Fruit fly (Drosophila melanogaster): ENCODE data around the gene fz2.

The fz2 gene

dm6 chr3L:19181040-19181439, 54.1 kb downstream of the fz2 start:
- TF ChIP-seq usp (GFP tag; optimal IDR thresholded peaks at IDR 0.05) (no peak), CG8478 (optimal IDR thresholded peaks at IDR 0.05) (no peak), pan (optimal IDR thresholded peaks at IDR 0.05) (no peak), psq (optimal IDR thresholded peaks at IDR 0.05) (no peak), EcR (GFP tag; optimal IDR thresholded peaks at IDR 0.05) (no peak), Dll (optimal IDR thresholded peaks at IDR 0.05) (no peak)

DNA sequence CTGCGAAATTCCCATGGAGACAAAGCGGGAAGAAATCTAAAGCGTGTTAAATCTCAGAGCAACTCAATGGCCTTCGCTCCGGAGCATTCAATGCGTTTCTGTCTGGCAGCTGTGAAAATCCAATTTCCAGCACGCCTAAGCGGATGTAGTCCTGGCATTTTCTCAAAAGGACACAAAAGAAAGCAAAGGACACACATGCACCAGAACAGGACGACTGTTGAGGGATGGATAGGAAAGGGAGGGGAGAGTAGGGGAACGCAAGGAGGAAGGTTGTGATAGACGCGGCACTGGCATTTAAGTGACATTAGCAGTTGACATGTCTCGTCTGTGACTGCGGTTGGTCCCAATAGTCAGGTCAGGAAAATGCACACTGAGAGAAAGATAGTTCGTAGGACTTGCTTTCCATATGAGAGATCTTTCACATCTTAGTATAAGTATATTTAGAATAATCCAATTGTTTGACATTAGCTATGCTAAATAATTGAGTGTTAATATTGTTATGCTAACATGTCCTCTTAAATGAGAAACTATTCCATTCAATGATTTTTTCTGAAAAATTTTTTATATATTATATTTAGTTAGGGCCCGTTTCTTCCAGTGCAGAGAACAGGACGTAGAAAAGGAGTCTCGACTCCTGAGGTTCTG, 55.9 kb downstream of the fz2 start:
- TF ChIP-seq Dll (optimal IDR thresholded peaks at IDR 0.05) = no peak
- TF ChIP-seq CG8478 (optimal IDR thresholded peaks at IDR 0.05) = no peak
- TF ChIP-seq pan (optimal IDR thresholded peaks at IDR 0.05) = no peak

dm6 chr3L:19177929-19178328, 57.2 kb downstream of the fz2 start:
- TF ChIP-seq usp (GFP tag; optimal IDR thresholded peaks at IDR 0.05) (no peak), pan (optimal IDR thresholded peaks at IDR 0.05) (no peak), EcR (GFP tag; optimal IDR thresholded peaks at IDR 0.05) (no peak), Dll (optimal IDR thresholded peaks at IDR 0.05) (no peak), psq (optimal IDR thresholded peaks at IDR 0.05) (no peak), CG8478 (optimal IDR thresholded peaks at IDR 0.05) (no peak)

DNA sequence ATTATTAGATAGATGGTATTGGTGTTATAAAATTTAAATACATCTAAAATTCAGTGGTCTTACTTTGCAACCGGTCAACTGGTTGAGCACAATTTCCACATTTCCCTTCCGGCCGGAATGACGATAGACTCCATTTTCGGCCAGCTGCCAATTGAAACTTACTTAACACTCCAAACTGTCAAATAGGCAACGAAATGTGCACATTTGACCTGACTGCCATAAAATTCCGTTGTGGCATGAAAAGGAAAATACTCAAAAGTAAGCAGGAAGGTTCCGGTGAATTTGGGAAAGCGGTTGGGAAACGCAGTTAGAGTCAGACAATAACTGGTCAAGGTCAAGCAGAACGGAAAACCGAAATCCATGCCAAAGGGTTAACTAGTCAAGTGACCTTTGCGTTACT, 58.5 kb downstream of the fz2 start:
- TF ChIP-seq psq (optimal IDR thresholded peaks at IDR 0.05) (no peak), EcR (GFP tag; optimal IDR thresholded peaks at IDR 0.05) (no peak), usp (GFP tag; optimal IDR thresholded peaks at IDR 0.05) (no peak), pan (optimal IDR thresholded peaks at IDR 0.05) (no peak), Dll (optimal IDR thresholded peaks at IDR 0.05) (no peak), CG8478 (optimal IDR thresholded peaks at IDR 0.05) (no peak)

DNA sequence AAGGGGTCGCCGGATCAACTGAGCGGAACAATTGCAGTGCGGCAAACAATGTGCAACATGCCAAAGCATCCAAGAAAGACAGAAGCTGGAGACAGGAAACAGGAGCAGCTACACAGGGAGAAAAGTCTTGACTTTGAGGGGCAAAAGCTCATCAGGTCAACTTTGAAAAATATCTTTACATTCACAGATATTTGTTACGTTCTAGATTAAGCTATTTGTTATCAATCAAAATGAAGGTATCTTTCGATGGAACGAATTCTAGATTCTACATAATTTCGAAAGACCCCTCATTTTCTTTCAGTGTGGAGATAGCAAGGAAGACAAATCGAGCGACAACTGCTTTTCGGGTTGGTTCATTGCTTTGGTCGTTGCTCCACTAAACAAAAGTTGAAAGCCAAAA, 59.8 kb downstream of the fz2 start:
- TF ChIP-seq CG8478 (optimal IDR thresholded peaks at IDR 0.05) = no peak
- no peak for TF ChIP-seq usp (GFP tag; optimal IDR thresholded peaks at IDR 0.05)
- no peak for TF ChIP-seq psq (optimal IDR thresholded peaks at IDR 0.05)
- no peak for TF ChIP-seq pan (optimal IDR thresholded peaks at IDR 0.05)
- no peak for TF ChIP-seq Dll (optimal IDR thresholded peaks at IDR 0.05)
- no peak for TF ChIP-seq EcR (GFP tag; optimal IDR thresholded peaks at IDR 0.05)

dm6 chr3L:19174722-19175121, 60.5 kb downstream of the fz2 start:
- TF ChIP-seq usp (GFP tag; optimal IDR thresholded peaks at IDR 0.05) = no peak
- no peak for TF ChIP-seq Dll (optimal IDR thresholded peaks at IDR 0.05)
- TF ChIP-seq EcR (GFP tag; optimal IDR thresholded peaks at IDR 0.05) = no peak
- no peak for TF ChIP-seq pan (optimal IDR thresholded peaks at IDR 0.05)
- no peak for TF ChIP-seq CG8478 (optimal IDR thresholded peaks at IDR 0.05)
- no peak for TF ChIP-seq psq (optimal IDR thresholded peaks at IDR 0.05)

dm6 chr3L:19174216-19174706, 60.9 kb downstream of the fz2 start:
- TF ChIP-seq psq (optimal IDR thresholded peaks at IDR 0.05) (no peak), CG8478 (optimal IDR thresholded peaks at IDR 0.05) (no peak), EcR (GFP tag; optimal IDR thresholded peaks at IDR 0.05) (no peak), usp (GFP tag; optimal IDR thresholded peaks at IDR 0.05) (no peak), pan (optimal IDR thresholded peaks at IDR 0.05) (no peak), Dll (optimal IDR thresholded peaks at IDR 0.05) (no peak)

DNA sequence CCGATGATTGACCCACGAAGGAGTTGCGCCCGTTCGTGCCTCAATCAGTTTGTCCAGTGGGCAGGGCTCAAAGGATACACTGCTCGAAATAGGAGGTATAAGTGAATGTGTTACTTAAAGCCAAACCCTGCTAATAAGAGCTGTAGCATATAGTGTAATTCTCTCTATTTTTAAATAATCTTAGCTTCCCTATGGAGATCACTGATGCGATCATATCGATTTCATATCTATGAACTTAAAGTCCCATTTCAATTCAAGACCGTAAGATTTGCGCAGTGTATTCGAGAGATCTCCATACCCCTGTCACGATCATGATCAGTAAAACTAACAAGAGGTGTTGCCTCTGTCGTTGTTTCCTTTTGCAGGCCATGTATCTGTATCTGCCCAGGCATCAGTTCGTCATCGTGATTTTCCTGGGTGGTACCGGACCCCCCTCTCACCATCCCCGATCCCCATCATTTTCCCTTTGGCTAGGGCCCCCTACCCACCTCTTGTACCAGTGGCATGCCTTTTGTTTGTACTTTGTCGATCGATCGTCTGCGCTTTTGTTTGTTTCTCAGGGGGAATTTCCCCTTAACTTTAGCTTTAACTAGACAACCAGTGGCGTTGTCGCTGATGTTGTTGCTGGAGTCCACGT, 62.0 kb downstream of the fz2 start:
- TF ChIP-seq psq (optimal IDR thresholded peaks at IDR 0.05) = no peak
- TF ChIP-seq EcR (GFP tag; optimal IDR thresholded peaks at IDR 0.05) = peak in 1 of 2 experiments; percentile 58

dm6 chr3L:19172192-19172824, 62.9 kb downstream of the fz2 start:
- TF ChIP-seq pan (optimal IDR thresholded peaks at IDR 0.05) = peak; percentile 88
- TF ChIP-seq psq (optimal IDR thresholded peaks at IDR 0.05) = no peak
- no peak for TF ChIP-seq Dll (optimal IDR thresholded peaks at IDR 0.05)
- TF ChIP-seq CG8478 (optimal IDR thresholded peaks at IDR 0.05) = no peak
- peak; percentile 71 to 95 for TF ChIP-seq EcR (GFP tag; optimal IDR thresholded peaks at IDR 0.05)

DNA sequence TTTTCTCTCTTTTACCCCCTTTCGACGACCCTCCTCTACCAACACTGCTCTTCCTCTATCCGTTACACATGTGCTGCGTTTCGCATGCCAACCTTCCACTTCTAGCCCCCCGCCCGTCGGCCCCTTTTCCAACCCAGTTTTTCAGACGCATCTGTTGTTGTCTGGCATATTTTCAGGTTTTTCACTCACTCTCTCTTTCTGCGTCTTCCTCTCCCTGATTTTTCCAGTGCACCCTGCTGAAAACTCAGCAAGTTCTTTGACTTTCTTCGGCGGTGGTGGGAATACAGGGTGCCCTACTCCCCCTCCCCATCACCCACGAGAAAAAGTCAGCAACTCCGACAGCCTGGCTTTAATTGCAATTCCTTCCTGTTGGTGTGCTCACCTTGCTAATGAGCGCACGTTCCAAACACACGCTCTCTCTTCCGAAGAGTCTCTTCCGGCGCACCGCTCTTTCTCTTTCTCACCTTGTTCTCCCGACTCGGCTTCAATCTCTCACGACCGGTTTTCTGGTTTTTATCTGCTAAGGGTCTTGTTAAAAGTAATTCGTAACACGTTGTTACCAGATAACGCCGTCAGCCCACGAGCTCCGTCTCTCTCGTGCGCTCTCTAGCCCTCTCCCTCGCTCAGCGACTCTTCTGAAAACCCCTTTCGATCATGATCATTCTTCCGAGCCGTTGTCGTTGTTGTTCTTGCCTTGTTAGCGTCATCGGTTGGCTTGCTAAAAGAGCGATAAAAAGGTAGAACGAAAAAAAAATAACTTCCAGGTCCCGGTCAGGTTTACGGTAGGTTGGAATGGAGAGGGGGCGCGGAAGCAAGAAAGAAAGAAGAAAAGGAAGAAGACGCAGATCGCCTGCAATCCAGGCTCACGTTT, 63.6 kb downstream of the fz2 start:
- TF ChIP-seq CG8478 (optimal IDR thresholded peaks at IDR 0.05) = no peak
- peak; percentile 91 for TF ChIP-seq Dll (optimal IDR thresholded peaks at IDR 0.05)
- no peak for TF ChIP-seq usp (GFP tag; optimal IDR thresholded peaks at IDR 0.05)
- TF ChIP-seq psq (optimal IDR thresholded peaks at IDR 0.05) = no peak
- TF ChIP-seq pan (optimal IDR thresholded peaks at IDR 0.05) = no peak
- peak; percentile 13 to 76 for TF ChIP-seq EcR (GFP tag; optimal IDR thresholded peaks at IDR 0.05)

DNA sequence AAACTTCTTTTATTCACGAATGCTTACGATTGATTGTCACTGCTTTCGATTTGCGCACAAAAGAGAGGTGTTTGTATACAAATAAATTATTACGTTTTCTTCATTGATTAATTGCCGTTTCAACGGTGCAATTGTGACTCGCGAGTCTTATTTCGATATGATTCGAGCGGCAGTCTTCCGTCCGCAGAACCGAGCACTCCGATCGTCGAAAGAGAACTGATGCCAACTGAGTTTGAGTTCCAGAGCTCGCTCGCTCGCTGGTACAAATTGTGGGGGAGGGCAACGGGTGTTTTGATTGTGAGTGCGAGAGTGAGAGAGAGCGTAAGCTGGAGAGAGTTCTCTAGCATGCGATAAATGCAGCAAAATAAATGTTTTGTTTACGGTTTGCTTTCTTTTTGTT, 64.7 kb downstream of the fz2 start:
- TF ChIP-seq Dll (optimal IDR thresholded peaks at IDR 0.05) = peak; percentile 94
- TF ChIP-seq psq (optimal IDR thresholded peaks at IDR 0.05) = no peak
